Fruit fly (Drosophila melanogaster) whole organism, embryonic: ENCODE results near the gene CG32298.

ENCODE experiments used
- Antp ChIP-seq: fragments of 200-800 bp; sonication (Bioruptor generic); optimal IDR thresholded peaks from 3 replicates; lab custom pipeline; 2016; ENCODE audit warnings: missing biosample characterization, missing genetic modification characterization
- B-H1 ChIP-seq: fragments of 200-800 bp; sonication (Bioruptor generic); IDR thresholded peaks from 3 replicates; pipeline ENCODE4 v1.3.6; 2022; ENCODE audit warnings: missing biosample characterization, missing genetic modification characterization
- CG10209 ChIP-seq: fragments of 200-800 bp; sonication (Bioruptor generic); optimal IDR thresholded peaks from 3 replicates; lab custom pipeline; 2017; ENCODE audit warnings: missing biosample characterization, mild to moderate bottlenecking, missing genetic modification characterization, missing genetic modification reagents
- CG10366 ChIP-seq: fragments of 200-800 bp; sonication (Bioruptor generic); IDR thresholded peaks from 2 replicates; pipeline ENCODE4 v1.3.6; 2022; ENCODE audit warnings: missing biosample characterization, missing genetic modification characterization
- CG10431 ChIP-seq: fragments of 200-800 bp; sonication (Bioruptor generic); optimal IDR thresholded peaks from 3 replicates; lab custom pipeline; 2018; ENCODE audit warnings: missing biosample characterization, mild to moderate bottlenecking, missing genetic modification characterization
- CG10979 ChIP-seq: fragments of 200-800 bp; sonication (Bioruptor generic); optimal IDR thresholded peaks from 2 replicates; lab custom pipeline; 2018; ENCODE audit warnings: missing biosample characterization, mild to moderate bottlenecking, missing genetic modification characterization, moderate library complexity
- CG11560 ChIP-seq: fragments of 200-800 bp; sonication (Bioruptor generic); IDR thresholded peaks from 3 replicates; pipeline ENCODE4 v1.3.6; 2022; ENCODE audit warnings: missing biosample characterization, missing genetic modification characterization
- CG12744 ChIP-seq: fragments of 200-800 bp; sonication (Bioruptor generic); optimal IDR thresholded peaks from 2 replicates; lab custom pipeline; 2016; ENCODE audit warnings: missing biosample characterization, missing genetic modification characterization
- CG13424 ChIP-seq: fragments of 200-800 bp; sonication (Bioruptor generic); optimal IDR thresholded peaks from 2 replicates; lab custom pipeline; 2019; ENCODE audit warnings: missing biosample characterization, mild to moderate bottlenecking, missing genetic modification characterization, moderate library complexity
- CG13894 ChIP-seq: fragments of 200-800 bp; sonication (Bioruptor generic); optimal IDR thresholded peaks from 3 replicates; lab custom pipeline; 2018; ENCODE audit warnings: missing biosample characterization, mild to moderate bottlenecking, missing genetic modification characterization, moderate library complexity
- CG14860 ChIP-seq: fragments of 200-800 bp; sonication (Bioruptor generic); IDR thresholded peaks from 3 replicates; pipeline ENCODE4 v1.3.6; 2022; ENCODE audit warnings: missing biosample characterization, missing genetic modification characterization; ENCODE audit not compliant: partially characterized antibody
- CG15011 ChIP-seq: fragments of 200-800 bp; sonication (Bioruptor generic); optimal IDR thresholded peaks from 3 replicates; lab custom pipeline; 2018; ENCODE audit warnings: missing biosample characterization, mild to moderate bottlenecking, missing genetic modification characterization
- CG15696 ChIP-seq: fragments of 200-800 bp; sonication (Bioruptor generic); optimal IDR thresholded peaks from 2 replicates; lab custom pipeline; 2019; ENCODE audit warnings: missing biosample characterization, mild to moderate bottlenecking, missing genetic modification characterization, moderate library complexity
- CG1647 ChIP-seq: fragments of 200-800 bp; sonication (Bioruptor generic); optimal IDR thresholded peaks from 3 replicates; lab custom pipeline; 2016; ENCODE audit warnings: missing biosample characterization, missing genetic modification characterization
- CG16813 ChIP-seq: fragments of 200-800 bp; sonication (Bioruptor generic); IDR thresholded peaks from 3 replicates; pipeline ENCODE4 v1.3.6; 2022; ENCODE audit warnings: missing biosample characterization, missing genetic modification characterization; ENCODE audit not compliant: partially characterized antibody
- CG17359 ChIP-seq: fragments of 200-800 bp; sonication (Bioruptor generic); optimal IDR thresholded peaks from 3 replicates; lab custom pipeline; 2018; ENCODE audit warnings: missing biosample characterization, mild to moderate bottlenecking, missing genetic modification characterization, moderate library complexity
- CG17568 ChIP-seq: fragments of 200-800 bp; sonication (Bioruptor generic); optimal IDR thresholded peaks from 2 replicates; lab custom pipeline; 2018; ENCODE audit warnings: missing biosample characterization, mild to moderate bottlenecking, missing genetic modification characterization, moderate library complexity
- CG1792 ChIP-seq: fragments of 200-800 bp; sonication (Bioruptor generic); optimal IDR thresholded peaks from 2 replicates; lab custom pipeline; 2016; ENCODE audit warnings: missing biosample characterization, missing genetic modification characterization
- CG31388 ChIP-seq: fragments of 200-800 bp; sonication (Bioruptor generic); optimal IDR thresholded peaks from 2 replicates; lab custom pipeline; 2016; ENCODE audit warnings: missing biosample characterization, missing genetic modification characterization
- CG3163 ChIP-seq: fragments of 200-800 bp; sonication (Bioruptor generic); optimal IDR thresholded peaks from 3 replicates; lab custom pipeline; 2016; ENCODE audit warnings: missing biosample characterization, missing genetic modification characterization
- CG3838 ChIP-seq: fragments of 200-800 bp; sonication (Bioruptor generic); optimal IDR thresholded peaks from 3 replicates; lab custom pipeline; 2016; ENCODE audit warnings: missing biosample characterization, missing genetic modification characterization
- CG4282 ChIP-seq: fragments of 200-800 bp; sonication (Bioruptor generic); optimal IDR thresholded peaks from 2 replicates; lab custom pipeline; 2016; ENCODE audit warnings: missing biosample characterization, missing genetic modification characterization
- CG4424 ChIP-seq: fragments of 200-800 bp; sonication (Bioruptor generic); optimal IDR thresholded peaks from 3 replicates; lab custom pipeline; 2016; ENCODE audit warnings: missing biosample characterization, missing genetic modification characterization
- CG6254 ChIP-seq: fragments of 200-800 bp; sonication (Bioruptor generic); optimal IDR thresholded peaks from 3 replicates; lab custom pipeline; 2017; ENCODE audit warnings: mild to moderate bottlenecking, missing biosample characterization, missing genetic modification reagents, missing genetic modification characterization
- CG8089 ChIP-seq: fragments of 200-800 bp; sonication (Bioruptor generic); optimal IDR thresholded peaks from 3 replicates; lab custom pipeline; 2016; ENCODE audit warnings: missing biosample characterization, missing genetic modification characterization
- Dek ChIP-seq: fragments of 200-800 bp; sonication (Bioruptor generic); optimal IDR thresholded peaks from 3 replicates; lab custom pipeline; 2019; ENCODE audit warnings: missing biosample characterization, mild to moderate bottlenecking, missing genetic modification characterization, moderate library complexity
- Eip74EF ChIP-seq, 2 experiments: fragments of 200-800 bp in 1 of 2; fragments of >200 bp in 1 of 2; sonication (Bioruptor generic) in 1 of 2; optimal IDR thresholded peaks; 2 replicates each; lab custom pipeline; 2017 to 2019; ENCODE audit warnings: missing biosample characterization in 2 of 2, missing genetic modification characterization in 2 of 2, mild to moderate bottlenecking in 1 of 2, moderate library complexity in 1 of 2
- HLH3B ChIP-seq: fragments of 200-800 bp; sonication (Bioruptor generic); IDR thresholded peaks from 2 replicates; pipeline ENCODE4 v1.3.6; 2022; ENCODE audit warnings: missing biosample characterization, missing genetic modification characterization
- Hmr ChIP-seq: fragments of 200-800 bp; sonication (Bioruptor generic); optimal IDR thresholded peaks from 3 replicates; lab custom pipeline; 2017; ENCODE audit warnings: mild to moderate bottlenecking, missing biosample characterization, missing genetic modification reagents, missing genetic modification characterization
- Lpt ChIP-seq: fragments of >200 bp; optimal IDR thresholded peaks from 2 replicates; lab custom pipeline; 2018; ENCODE audit warnings: missing biosample characterization, missing genetic modification characterization
- Med ChIP-seq: fragments of 200-800 bp; sonication (Bioruptor generic); peaks from one replicate; lab custom pipeline; 2016; ENCODE audit warnings: missing biosample characterization, missing genetic modification characterization, mild to moderate bottlenecking, inconsistent platforms, moderate library complexity
- NK7.1 ChIP-seq: fragments of 200-800 bp; sonication (Bioruptor generic); optimal IDR thresholded peaks from 3 replicates; lab custom pipeline; 2016; ENCODE audit warnings: missing biosample characterization, missing genetic modification characterization
- Opbp ChIP-seq: fragments of 200-800 bp; sonication (Bioruptor generic); IDR thresholded peaks from 3 replicates; pipeline ENCODE4 v1.3.6; 2022; ENCODE audit warnings: missing biosample characterization, missing genetic modification characterization; ENCODE audit not compliant: partially characterized antibody
- Ptx1 ChIP-seq: fragments of 200-800 bp; sonication (Bioruptor generic); IDR thresholded peaks from 2 replicates; pipeline ENCODE4 v1.3.6; 2022; ENCODE audit warnings: missing biosample characterization, missing genetic modification characterization
- Spps ChIP-seq: fragments of 200-800 bp; sonication (Bioruptor generic); optimal IDR thresholded peaks from 2 replicates; lab custom pipeline; 2018; ENCODE audit warnings: missing biosample characterization, mild to moderate bottlenecking, missing genetic modification characterization
- Taf1 ChIP-seq: fragments of 200-800 bp; sonication (Bioruptor generic); IDR thresholded peaks from 2 replicates; pipeline ENCODE4 v1.3.6; 2022; ENCODE audit warnings: missing biosample characterization, missing genetic modification characterization
- Trl ChIP-seq, 3 experiments: fragments of >200 bp in 2 of 3; fragments of 200-800 bp in 1 of 3; sonication (Bioruptor generic) in 1 of 3; optimal IDR thresholded peaks; 2 replicates in 1 of 3; 3 replicates in 2 of 3; lab custom pipeline; 2016 to 2017; ENCODE audit warnings: missing biosample characterization in 1 of 3, missing genetic modification characterization in 1 of 3
- al ChIP-seq: fragments of 200-800 bp; sonication (Bioruptor generic); IDR thresholded peaks from 2 replicates; pipeline ENCODE4 v1.3.6; 2022; ENCODE audit warnings: missing biosample characterization, missing genetic modification characterization
- chinmo ChIP-seq: fragments of 200-800 bp; sonication (Bioruptor generic); IDR thresholded peaks from 4 replicates; pipeline ENCODE4 v1.3.6; 2022; ENCODE audit warnings: missing biosample characterization, missing genetic modification characterization; ENCODE audit not compliant: partially characterized antibody
- eve ChIP-seq, 2 experiments: fragments of >200 bp; optimal IDR thresholded peaks; 2 replicates each; lab custom pipeline; 2017; ENCODE audit warnings: missing biosample characterization in 2 of 2, missing genetic modification characterization in 2 of 2
- gsb-n ChIP-seq: fragments of 200-800 bp; sonication (Bioruptor generic); optimal IDR thresholded peaks from 3 replicates; lab custom pipeline; 2018; ENCODE audit warnings: missing biosample characterization, mild to moderate bottlenecking, missing genetic modification characterization
- ind ChIP-seq: fragments of 200-800 bp; sonication (Bioruptor generic); optimal IDR thresholded peaks from 3 replicates; lab custom pipeline; 2016; ENCODE audit warnings: missing biosample characterization, missing genetic modification characterization
- inv ChIP-seq: fragments of 200-800 bp; sonication (Bioruptor generic); IDR thresholded peaks from 2 replicates; pipeline ENCODE4 v1.3.6; 2022; ENCODE audit warnings: missing biosample characterization, missing genetic modification characterization; ENCODE audit not compliant: partially characterized antibody
- knrl ChIP-seq: fragments of 200-800 bp; sonication (Bioruptor generic); IDR thresholded peaks from 3 replicates; pipeline ENCODE4 v1.3.6; 2022; ENCODE audit warnings: missing biosample characterization, missing genetic modification characterization; ENCODE audit not compliant: partially characterized antibody
- luna ChIP-seq: fragments of 200-800 bp; sonication (Bioruptor generic); optimal IDR thresholded peaks from 2 replicates; lab custom pipeline; 2016; ENCODE audit warnings: missing biosample characterization, missing genetic modification characterization
- oc ChIP-seq: fragments of 200-800 bp; sonication (Bioruptor generic); optimal IDR thresholded peaks from 2 replicates; lab custom pipeline; 2018; ENCODE audit warnings: missing biosample characterization, mild to moderate bottlenecking, missing genetic modification characterization, moderate library complexity
- sob ChIP-seq: fragments of 200-800 bp; sonication (Bioruptor generic); IDR thresholded peaks from 2 replicates; pipeline ENCODE4 v1.3.6; 2022; ENCODE audit warnings: missing biosample characterization, missing genetic modification characterization
- tgo ChIP-seq: fragments of 200-800 bp; sonication (Bioruptor generic); IDR thresholded peaks from 3 replicates; pipeline ENCODE4 v1.3.6; 2022; ENCODE audit warnings: missing biosample characterization, missing genetic modification characterization
- wek ChIP-seq: fragments of 200-800 bp; sonication (Bioruptor generic); optimal IDR thresholded peaks from 3 replicates; lab custom pipeline; 2018; ENCODE audit warnings: missing biosample characterization, mild to moderate bottlenecking, missing genetic modification characterization, moderate library complexity

CG32298 gene

DNA sequence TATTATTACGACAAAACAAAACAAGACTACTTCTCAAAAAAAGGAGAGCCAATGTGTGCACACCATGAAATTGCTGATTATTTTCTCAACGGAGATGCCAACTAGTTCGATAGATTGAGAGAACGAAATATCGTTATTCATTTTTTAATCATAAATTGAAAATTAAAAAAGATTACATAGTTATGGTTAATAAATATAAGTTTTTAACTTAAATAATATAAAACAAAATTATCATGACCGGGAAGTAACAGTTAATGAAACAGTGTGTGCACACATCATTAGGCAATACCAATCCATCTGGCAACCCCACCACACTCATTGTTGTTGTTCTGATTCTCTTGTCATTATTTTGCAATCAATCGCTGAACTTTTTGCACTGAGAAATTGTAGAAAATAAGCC, 18.9 kb downstream of the CG32298 start, which contains the start of the genes CG1317 and CG8993 (continued):
- TF ChIP-seq Trl (optimal IDR thresholded peaks at IDR 0.05; lab: Kevin White, UChicago): peak in 1 of 2 experiments; percentile 16
- TF ChIP-seq Trl (GFP tag; optimal IDR thresholded peaks at IDR 0.05; lab: Kevin White, UChicago): no peak
- TF ChIP-seq CG10431: no peak
- TF ChIP-seq Eip74EF (GFP tag; optimal IDR thresholded peaks at IDR 0.05; lab: Kevin White, UChicago): peak in 1 of 2 experiments; percentile 27
- no peak for TF ChIP-seq CG12744
- no peak for TF ChIP-seq luna
- peak; percentile 38; the same call in 1 of the 2 replicates for TF ChIP-seq CG10366
- no peak for TF ChIP-seq CG8089 (GFP tag; lab: Kevin White, UChicago)
- no peak for TF ChIP-seq Lpt (GFP tag; lab: Kevin White, UChicago)
- TF ChIP-seq CG14860 (GFP tag; lab: Robert Waterston, UW): peak; percentile 56; the same call in 2 of the 3 replicates
- no peak for TF ChIP-seq Opbp (GFP tag; lab: Robert Waterston, UW)
- TF ChIP-seq CG15696 (tag; lab: Kevin White, UChicago): peak; percentile 55
- TF ChIP-seq CG13424 (tag; lab: Kevin White, UChicago): peak; percentile 69
- TF ChIP-seq Hmr (GFP tag; lab: Kevin White, UChicago): peak; percentile 15
- peak; percentile 62 for TF ChIP-seq Med (GFP tag; lab: Kevin White, UChicago)
- no peak for TF ChIP-seq CG1647 (GFP tag; lab: Kevin White, UChicago)
- TF ChIP-seq CG13894 (tag; lab: Kevin White, UChicago): peak; percentile 24
- peak; percentile 24 for TF ChIP-seq CG6254 (GFP tag; lab: Kevin White, UChicago)
- TF ChIP-seq sob (GFP tag; lab: Robert Waterston, UW): peak; percentile 58
- no peak for TF ChIP-seq CG31388 (GFP tag; lab: Kevin White, UChicago)
- peak; percentile 50 for TF ChIP-seq CG17359
- TF ChIP-seq CG3838: no peak
- peak; percentile 26; the same call in 1 of the 2 replicates for TF ChIP-seq Taf1
- TF ChIP-seq CG4282 (GFP tag; lab: Kevin White, UChicago): no peak
- no peak for TF ChIP-seq oc (tag; lab: Kevin White, UChicago)
- TF ChIP-seq CG10979 (tag; lab: Kevin White, UChicago): peak; percentile 45
- no peak for TF ChIP-seq Antp (GFP tag; lab: Kevin White, UChicago)
- TF ChIP-seq CG3163: no peak
- peak; percentile 57 for TF ChIP-seq CG4424 (GFP tag; lab: Kevin White, UChicago)
- TF ChIP-seq gsb-n: peak; percentile 95
- peak; percentile 41 for TF ChIP-seq Dek (tag; lab: Kevin White, UChicago)
- peak; percentile 81 for TF ChIP-seq knrl
- TF ChIP-seq CG17568 (GFP tag; lab: Kevin White, UChicago): no peak
- TF ChIP-seq inv: peak; percentile 57; the same call in 1 of the 2 replicates
- peak; percentile 75 for TF ChIP-seq Ptx1
- no peak for TF ChIP-seq CG11560
- TF ChIP-seq CG15011 (GFP tag; lab: Kevin White, UChicago): no peak
- TF ChIP-seq CG10209: peak; percentile 47
- peak; percentile 67 for TF ChIP-seq ind
- 0 out of 2 replicates have a peak, but pooled peaks have one; percentile 22 for TF ChIP-seq HLH3B (GFP tag; lab: Robert Waterston, UW)
- 0 out of 4 replicates have a peak, but pooled peaks have one; percentile 22 for TF ChIP-seq chinmo (GFP tag; lab: Robert Waterston, UW)
- TF ChIP-seq Spps (tag; lab: Kevin White, UChicago): peak; percentile 36
- no peak for TF ChIP-seq NK7.1 (GFP tag; lab: Kevin White, UChicago)
- no peak for TF ChIP-seq eve (GFP tag; optimal IDR thresholded peaks at IDR 0.05; lab: Kevin White, UChicago)
- peak; percentile 39; the same call in 1 of the 2 replicates for TF ChIP-seq al (GFP tag; lab: Robert Waterston, UW)
- TF ChIP-seq CG16813 (GFP tag; lab: Robert Waterston, UW): peak; percentile 69
- TF ChIP-seq wek (GFP tag; lab: Kevin White, UChicago): no peak
- peak; percentile 57 for TF ChIP-seq tgo (GFP tag; lab: Robert Waterston, UW)
- TF ChIP-seq B-H1: no peak; the same call in 2 of the 3 replicates
- no peak for TF ChIP-seq CG1792 (GFP tag; lab: Kevin White, UChicago)
